Worm (Caenorhabditis elegans) whole organism, L1 larva: ENCODE measurements around the gene gln-5.
"Not testable (repeated sequence)": the region's sequence is repeated elsewhere in the genome, so short reads cannot be mapped to it uniquely, and the experiment has no call there.

Experiments used
- C04F5.9 ChIP-seq: sonication (generic microtip); optimal IDR thresholded peaks from 2 replicates; lab custom pipeline; 2016; ENCODE audit warnings: missing genetic modification characterization, missing compliant biosample characterization
- C16A3.4 ChIP-seq: fragments of 150-350 bp; optimal IDR thresholded peaks from 2 replicates; lab custom pipeline; 2014; ENCODE audit warnings: missing biosample characterization, missing genetic modification characterization
- C34B4.2 ChIP-seq: sonication (generic microtip); optimal IDR thresholded peaks from 2 replicates; lab custom pipeline; 2017; ENCODE audit warnings: mild to moderate bottlenecking, missing genetic modification characterization, missing compliant biosample characterization
- F16B12.6 ChIP-seq: fragments of 150-350 bp; optimal IDR thresholded peaks from 2 replicates; lab custom pipeline; 2014; ENCODE audit warnings: missing biosample characterization, missing genetic modification characterization
- Y116A8C.19 ChIP-seq: sonication (generic microtip); optimal IDR thresholded peaks from 2 replicates; lab custom pipeline; 2016; ENCODE audit warnings: missing compliant biosample characterization, missing genetic modification characterization, borderline replicate concordance
- alr-1 ChIP-seq: fragments of 200-800 bp; sonication (Bioruptor generic); optimal IDR thresholded peaks from 2 replicates; lab custom pipeline; 2018; ENCODE audit warnings: borderline replicate concordance, mild to moderate bottlenecking, missing genetic modification characterization, missing compliant biosample characterization
- ama-1 ChIP-seq: fragments of 150-350 bp; optimal IDR thresholded peaks from 2 replicates; lab custom pipeline; 2014
- ceh-8 ChIP-seq: fragments of 200-800 bp; sonication (Bioruptor generic); optimal IDR thresholded peaks from 2 replicates; lab custom pipeline; 2018; ENCODE audit warnings: mild to moderate bottlenecking, missing genetic modification characterization, moderate library complexity, missing compliant biosample characterization
- ceh-88 ChIP-seq: fragments of 200-800 bp; sonication (Bioruptor generic); IDR thresholded peaks from 2 replicates; pipeline ENCODE4 v1.3.6; 2022; ENCODE audit warnings: missing genetic modification characterization, missing compliant biosample characterization
- dpl-1 ChIP-seq, 3 experiments: fragments of 150-350 bp in 2 of 3; sonication (generic microtip) in 1 of 3; optimal IDR thresholded peaks; 2 replicates each; lab custom pipeline; 2014 to 2017; ENCODE audit warnings: missing biosample characterization in 3 of 3, missing genetic modification characterization in 3 of 3, missing genetic modification reagents in 3 of 3
- dsc-1 ChIP-seq: sonication (generic microtip); optimal IDR thresholded peaks from 2 replicates; lab custom pipeline; 2016; ENCODE audit warnings: mild to moderate bottlenecking, missing genetic modification characterization, missing compliant biosample characterization
- efl-1 ChIP-seq, 4 experiments: fragments of 150-350 bp; optimal IDR thresholded peaks in 3 of 4; peaks in 1 of 4; 1 replicate in 1 of 4; 2 replicates in 3 of 4; lab custom pipeline; 2014; ENCODE audit warnings: missing biosample characterization in 2 of 4, missing genetic modification characterization in 2 of 4, missing genetic modification reagents in 2 of 4
- egl-27 ChIP-seq, 2 experiments: fragments of 150-350 bp in 1 of 2; sonication (generic microtip); optimal IDR thresholded peaks; 3 replicates each; lab custom pipeline; 2017 to 2018; ENCODE audit warnings: missing biosample characterization in 2 of 2, missing genetic modification characterization in 2 of 2, missing genetic modification reagents in 2 of 2
- elt-2 ChIP-seq: sonication (generic microtip); optimal IDR thresholded peaks from 2 replicates; lab custom pipeline; 2016; ENCODE audit warnings: missing genetic modification characterization, mild to moderate bottlenecking, inconsistent platforms, missing compliant biosample characterization, missing genetic modification reagents
- ets-5 ChIP-seq: fragments of 200-800 bp; sonication (Bioruptor generic); IDR thresholded peaks from 2 replicates; pipeline ENCODE4 v1.3.6; 2022; ENCODE audit warnings: missing genetic modification characterization, missing compliant biosample characterization
- fkh-10 ChIP-seq: sonication (generic microtip); optimal IDR thresholded peaks from 2 replicates; lab custom pipeline; 2017; ENCODE audit warnings: missing biosample characterization, missing genetic modification reagents, missing genetic modification characterization
- fkh-4 ChIP-seq: sonication (generic microtip); optimal IDR thresholded peaks from 2 replicates; lab custom pipeline; 2016; ENCODE audit warnings: missing compliant biosample characterization, missing genetic modification characterization, borderline replicate concordance
- fos-1 ChIP-seq: fragments of 150-350 bp; optimal IDR thresholded peaks from 2 replicates; lab custom pipeline; 2014; ENCODE audit warnings: missing biosample characterization, missing genetic modification characterization
- hlh-17 ChIP-seq: fragments of 200-800 bp; sonication (Bioruptor generic); optimal IDR thresholded peaks from 2 replicates; lab custom pipeline; 2018; ENCODE audit warnings: missing genetic modification characterization, mild to moderate bottlenecking, missing compliant biosample characterization, moderate library complexity, borderline replicate concordance
- hpl-2 ChIP-seq: fragments of 150-350 bp; optimal IDR thresholded peaks from 2 replicates; lab custom pipeline; 2014; ENCODE audit warnings: missing biosample characterization, missing genetic modification reagents, missing genetic modification characterization
- jun-1 ChIP-seq: fragments of 150-350 bp; optimal IDR thresholded peaks from 2 replicates; lab custom pipeline; 2014; ENCODE audit warnings: missing biosample characterization, missing genetic modification reagents, missing genetic modification characterization
- mab-9 ChIP-seq: fragments of 200-800 bp; sonication (Bioruptor generic); IDR thresholded peaks from 2 replicates; pipeline ENCODE4 v1.3.6; 2022; ENCODE audit warnings: missing genetic modification reagents, missing genetic modification characterization, missing compliant biosample characterization
- mep-1 ChIP-seq: fragments of 150-350 bp; optimal IDR thresholded peaks from 2 replicates; lab custom pipeline; 2014; ENCODE audit warnings: missing biosample characterization, missing genetic modification characterization
- nhr-19 ChIP-seq: fragments of 200-800 bp; sonication (Bioruptor generic); conservative IDR thresholded peaks from 2 replicates; pipeline ENCODE4 v1.3.6; 2022; ENCODE audit warnings: missing genetic modification characterization, missing compliant biosample characterization
- nhr-20 ChIP-seq: sonication (generic microtip); optimal IDR thresholded peaks from 2 replicates; lab custom pipeline; 2016; ENCODE audit warnings: mild to moderate bottlenecking, missing genetic modification characterization, missing compliant biosample characterization
- nhr-28 ChIP-seq: fragments of 150-350 bp; optimal IDR thresholded peaks from 2 replicates; lab custom pipeline; 2014; ENCODE audit warnings: missing biosample characterization, missing genetic modification characterization
- nhr-76 ChIP-seq: sonication (generic microtip); optimal IDR thresholded peaks from 2 replicates; lab custom pipeline; 2017; ENCODE audit warnings: missing biosample characterization, missing genetic modification characterization
- nhr-77 ChIP-seq: fragments of 150-350 bp; optimal IDR thresholded peaks from 2 replicates; lab custom pipeline; 2014; ENCODE audit warnings: missing biosample characterization, missing genetic modification characterization
- nhr-84 ChIP-seq: sonication (generic microtip); optimal IDR thresholded peaks from 2 replicates; lab custom pipeline; 2017; ENCODE audit warnings: missing biosample characterization, missing genetic modification characterization
- pag-3 ChIP-seq: sonication (generic microtip); optimal IDR thresholded peaks from 2 replicates; lab custom pipeline; 2017; ENCODE audit warnings: missing genetic modification characterization, mild to moderate bottlenecking, missing compliant biosample characterization, antibody characterized with exemption, borderline replicate concordance; ENCODE audit not compliant: insufficient read depth
- pax-3 ChIP-seq: fragments of 200-800 bp; sonication (Bioruptor generic); optimal IDR thresholded peaks from 2 replicates; lab custom pipeline; 2018; ENCODE audit warnings: mild to moderate bottlenecking, missing genetic modification characterization, moderate library complexity, missing compliant biosample characterization
- pqm-1 ChIP-seq: sonication (generic microtip); optimal IDR thresholded peaks from 3 replicates; lab custom pipeline; 2017; ENCODE audit warnings: missing biosample characterization, missing genetic modification characterization
- snu-23 ChIP-seq: sonication (generic microtip); optimal IDR thresholded peaks from 2 replicates; lab custom pipeline; 2016; ENCODE audit warnings: missing genetic modification characterization, missing compliant biosample characterization
- sox-4 ChIP-seq: sonication (generic microtip); optimal IDR thresholded peaks from 2 replicates; lab custom pipeline; 2016; ENCODE audit warnings: missing genetic modification characterization, missing compliant biosample characterization
- swsn-7 ChIP-seq: sonication (generic microtip); optimal IDR thresholded peaks from 2 replicates; lab custom pipeline; 2016; ENCODE audit warnings: missing genetic modification characterization, missing compliant biosample characterization
- tbx-2 ChIP-seq: sonication (generic microtip); optimal IDR thresholded peaks from 2 replicates; lab custom pipeline; 2016; ENCODE audit warnings: missing genetic modification characterization, missing compliant biosample characterization
- tlp-1 ChIP-seq: fragments of 150-350 bp; optimal IDR thresholded peaks from 2 replicates; lab custom pipeline; 2014; ENCODE audit warnings: missing biosample characterization, missing genetic modification characterization
- unc-130 ChIP-seq: fragments of 150-350 bp; optimal IDR thresholded peaks from 2 replicates; lab custom pipeline; 2017; ENCODE audit warnings: missing biosample characterization, missing genetic modification characterization, inconsistent platforms
- unc-30 ChIP-seq: sonication (generic microtip); optimal IDR thresholded peaks from 2 replicates; lab custom pipeline; 2017; ENCODE audit warnings: missing biosample characterization, missing genetic modification characterization
- vab-15 ChIP-seq: sonication (generic microtip); optimal IDR thresholded peaks from 2 replicates; lab custom pipeline; 2017; ENCODE audit warnings: missing genotype, mild to moderate bottlenecking, missing genetic modification characterization, missing compliant biosample characterization
- xbp-1 ChIP-seq: sonication (generic microtip); optimal IDR thresholded peaks from 2 replicates; lab custom pipeline; 2016; ENCODE audit warnings: missing genetic modification characterization, missing compliant biosample characterization
- zag-1 ChIP-seq: fragments of 150-350 bp; optimal IDR thresholded peaks from 2 replicates; lab custom pipeline; 2014; ENCODE audit warnings: missing biosample characterization, missing genetic modification characterization
- ztf-11 ChIP-seq, 2 experiments: sonication (generic microtip); optimal IDR thresholded peaks; 2 replicates each; lab custom pipeline; 2016 to 2017; ENCODE audit warnings: missing genetic modification characterization in 2 of 2, missing biosample characterization in 1 of 2, missing compliant biosample characterization in 1 of 2
- ztf-4 ChIP-seq: fragments of 150-350 bp; optimal IDR thresholded peaks from 2 replicates; lab custom pipeline; 2014; ENCODE audit warnings: missing biosample characterization, missing genetic modification characterization

Gene gln-5

DNA sequence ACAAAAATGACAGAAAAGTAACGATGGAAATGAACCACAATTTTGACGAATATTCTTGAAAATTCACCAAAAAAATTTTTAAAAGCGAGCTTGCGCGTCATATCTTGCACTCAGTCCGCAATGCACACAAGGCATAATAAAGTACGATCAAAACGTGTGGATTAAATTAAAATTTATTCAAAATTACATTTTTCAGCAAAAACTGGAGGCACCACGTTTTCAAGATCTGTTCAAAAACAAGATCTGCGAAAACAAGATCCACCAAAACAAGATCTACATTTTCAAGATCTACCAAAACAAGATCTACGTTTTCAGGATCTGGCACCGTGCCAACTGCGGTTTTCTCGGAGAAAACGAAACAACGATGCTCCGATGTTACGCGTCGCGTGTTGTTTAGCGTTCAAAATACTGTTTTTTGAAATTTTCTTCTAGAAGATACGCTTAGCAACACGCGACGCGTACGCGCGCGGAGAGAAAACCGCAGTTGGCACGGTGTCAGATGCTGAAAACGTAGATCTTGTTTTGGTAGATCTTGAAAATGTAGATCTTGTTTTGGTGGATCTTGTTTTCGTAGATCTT, 11.1 kb upstream of the gln-5 start:
- peak; percentile 3 for TF ChIP-seq F16B12.6 (tag; lab: Kevin White, UChicago)
- TF ChIP-seq efl-1 (optimal IDR thresholded peaks at IDR 0.05; lab: Kevin White, UChicago) = peak in 1 of 2 experiments; percentile 23
- not testable (repeated sequence) for TF ChIP-seq efl-1 (GFP tag; optimal IDR thresholded peaks at IDR 0.05 in 1 of 2; lab: Kevin White, UChicago)
- TF ChIP-seq, all 84 proteins: peak for 2; not testable (repeated sequence) for 82

- TF ChIP-seq fkh-10 (GFP tag; lab: Kevin White, UChicago) (no peak), nhr-76 (tag; lab: Kevin White, UChicago) (no peak), ztf-11 (tag; optimal IDR thresholded peaks at IDR 0.05; lab: Kevin White, UChicago) (no peak), C04F5.9 (tag; lab: Kevin White, UChicago) (no peak), fkh-4 (tag; lab: Kevin White, UChicago) (no peak), dpl-1 (GFP tag; optimal IDR thresholded peaks at IDR 0.05; lab: Kevin White, UChicago) (no peak), snu-23 (GFP tag; lab: Kevin White, UChicago) (no peak), nhr-77 (tag; lab: Kevin White, UChicago) (no peak)
Measured at ce11 chrIV:17284099-17284498, 10.6 kb upstream of the gln-5 start, which contains the start of gene nra-1. Gene nra-1 (minus strand): TSS chrIV:17284199.

DNA sequence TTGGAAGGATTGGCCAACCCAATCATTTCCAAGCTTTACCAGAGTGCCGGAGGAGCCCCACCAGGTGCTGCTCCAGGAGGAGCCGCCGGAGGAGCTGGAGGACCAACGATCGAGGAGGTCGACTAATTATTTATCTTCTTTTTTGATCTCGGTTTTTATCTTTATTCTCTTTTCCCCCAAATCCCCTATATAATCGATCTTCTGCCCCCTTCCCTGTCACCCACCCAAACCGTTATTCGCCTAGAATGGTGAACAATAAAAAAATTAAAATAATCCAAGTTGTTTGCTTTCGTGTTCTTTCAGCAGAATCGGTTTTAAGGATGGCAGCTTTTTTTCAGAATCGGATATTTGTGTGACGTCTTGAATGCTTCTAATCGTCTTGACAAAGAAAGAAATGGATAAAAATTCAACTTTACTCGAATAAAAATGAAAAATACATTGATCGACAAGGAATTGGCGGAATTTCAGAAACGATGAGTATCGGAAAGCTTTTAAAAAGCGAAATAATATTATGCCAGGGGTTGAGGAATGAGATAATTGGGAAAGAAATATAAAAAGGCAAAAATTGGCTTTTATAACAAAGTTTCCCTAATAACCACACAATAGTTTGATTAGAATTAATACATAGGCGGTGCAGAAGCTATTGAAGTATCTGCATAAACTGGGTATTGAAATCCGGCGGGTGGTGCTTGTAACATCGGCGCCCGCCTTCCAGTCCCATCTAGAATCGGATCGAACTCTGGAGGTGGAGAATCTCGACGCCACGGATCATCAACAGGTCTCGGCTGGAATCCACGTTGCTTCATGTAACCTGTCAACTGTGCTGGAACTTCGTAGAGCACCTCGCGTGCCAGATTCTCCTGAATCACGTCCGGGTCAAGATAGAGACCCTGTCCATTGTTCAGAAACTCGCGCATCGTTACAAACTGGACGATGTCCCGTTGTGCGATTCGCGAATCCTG, 7.9 kb upstream of the gln-5 start:
- TF ChIP-seq nhr-84 (tag; lab: Kevin White, UChicago) (no peak), vab-15 (tag; lab: Kevin White, UChicago) (no peak), pag-3 (peak; percentile 25), ama-1 (peak; percentile 99), zag-1 (tag; lab: Kevin White, UChicago) (no peak), mab-9 (GFP tag; lab: Robert Waterston, UW) (no peak), egl-27 (tag; optimal IDR thresholded peaks at IDR 0.05; lab: Kevin White, UChicago) (no peak), C16A3.4 (tag; lab: Kevin White, UChicago) (peak; percentile 17), nhr-28 (no peak), xbp-1 (tag; lab: Kevin White, UChicago) (peak; percentile 57), ets-5 (GFP tag; lab: Robert Waterston, UW) (no peak), ztf-4 (tag; lab: Kevin White, UChicago) (peak; percentile 58), jun-1 (no peak), dsc-1 (tag; lab: Kevin White, UChicago) (peak; percentile 60), sox-4 (no peak), tbx-2 (tag; lab: Kevin White, UChicago) (peak; percentile 25), swsn-7 (tag; lab: Kevin White, UChicago) (peak; percentile 72), elt-2 (tag; lab: Kevin White, UChicago) (peak; percentile 59), tlp-1 (tag; lab: Kevin White, UChicago) (no peak), ceh-8 (GFP tag; lab: Kevin White, UChicago) (peak; percentile 15), nhr-19 (GFP tag; lab: Robert Waterston, UW) (peak; percentile 61), pqm-1 (no peak), C34B4.2 (no peak), nhr-20 (tag; lab: Kevin White, UChicago) (peak; percentile 70), fos-1 (tag; lab: Kevin White, UChicago) (no peak), alr-1 (tag; lab: Kevin White, UChicago) (no peak), mep-1 (tag; lab: Kevin White, UChicago) (peak; percentile 91), hlh-17 (GFP tag; lab: Kevin White, UChicago) (no peak), nhr-77 (tag; lab: Kevin White, UChicago) (no peak), pax-3 (no peak), unc-30 (tag; lab: Kevin White, UChicago) (peak; percentile 61), unc-130 (no peak), ztf-11 (tag; optimal IDR thresholded peaks at IDR 0.05; lab: Kevin White, UChicago) (no peak), F16B12.6 (tag; lab: Kevin White, UChicago) (no peak), hpl-2 (GFP tag; lab: Kevin White, UChicago) (no peak), fkh-4 (tag; lab: Kevin White, UChicago) (no peak), ceh-88 (GFP tag; lab: Robert Waterston, UW) (peak; percentile 21; the same call in 1 of the 2 replicates), Y116A8C.19 (tag; lab: Kevin White, UChicago) (no peak)
